Fruit fly (Drosophila melanogaster) whole organism, embryonic: ENCODE measurements around the gene Cpr73D.
A peak's percentile ranks its signal among the peaks of the same experiment; 100 is the strongest.

Source experiments
- Atf6 ChIP-seq: fragments of 200-800 bp; sonication (Bioruptor generic); IDR thresholded peaks from 2 replicates; pipeline ENCODE4 v1.3.6; 2022; ENCODE audit warnings: missing biosample characterization, missing genetic modification characterization
- B-H2 ChIP-seq: fragments of 200-800 bp; sonication (Bioruptor generic); optimal IDR thresholded peaks from 2 replicates; lab custom pipeline; 2018; ENCODE audit warnings: missing biosample characterization, mild to moderate bottlenecking, missing genetic modification characterization
- CG10274 ChIP-seq: fragments of 200-800 bp; sonication (Bioruptor generic); optimal IDR thresholded peaks from 3 replicates; lab custom pipeline; 2017; ENCODE audit warnings: missing biosample characterization, mild to moderate bottlenecking, missing genetic modification characterization
- CG10431 ChIP-seq: fragments of 200-800 bp; sonication (Bioruptor generic); optimal IDR thresholded peaks from 3 replicates; lab custom pipeline; 2018; ENCODE audit warnings: missing biosample characterization, mild to moderate bottlenecking, missing genetic modification characterization
- CG10543 ChIP-seq: fragments of 200-800 bp; sonication (Bioruptor generic); optimal IDR thresholded peaks from 3 replicates; lab custom pipeline; 2017; ENCODE audit warnings: missing biosample characterization, mild to moderate bottlenecking, missing genetic modification characterization, moderate library complexity
- CG11456 ChIP-seq: fragments of 200-800 bp; sonication (Bioruptor generic); IDR thresholded peaks from 3 replicates; pipeline ENCODE4 v1.3.6; 2022; ENCODE audit warnings: missing biosample characterization, missing genetic modification characterization
- CG12071 ChIP-seq: fragments of 200-800 bp; sonication (Bioruptor generic); optimal IDR thresholded peaks from 3 replicates; lab custom pipeline; 2018; ENCODE audit warnings: missing biosample characterization, mild to moderate bottlenecking, missing genetic modification characterization
- CG12659 ChIP-seq: fragments of 200-800 bp; sonication (Bioruptor generic); optimal IDR thresholded peaks from 3 replicates; lab custom pipeline; 2017; ENCODE audit warnings: mild to moderate bottlenecking, missing biosample characterization, missing genetic modification reagents, missing genetic modification characterization
- CG12744 ChIP-seq: fragments of 200-800 bp; sonication (Bioruptor generic); optimal IDR thresholded peaks from 2 replicates; lab custom pipeline; 2016; ENCODE audit warnings: missing biosample characterization, missing genetic modification characterization
- CG14050 ChIP-seq: fragments of 200-800 bp; sonication (Bioruptor generic); IDR thresholded peaks from 3 replicates; pipeline ENCODE4 v1.3.6; 2022; ENCODE audit warnings: missing biosample characterization, missing genetic modification characterization
- CG17912 ChIP-seq: fragments of 200-800 bp; sonication (Bioruptor generic); optimal IDR thresholded peaks from 2 replicates; lab custom pipeline; 2018; ENCODE audit warnings: missing biosample characterization, mild to moderate bottlenecking, missing genetic modification characterization
- CG2120 ChIP-seq: fragments of 200-800 bp; sonication (Bioruptor generic); optimal IDR thresholded peaks from 3 replicates; lab custom pipeline; 2016; ENCODE audit warnings: missing biosample characterization, missing genetic modification characterization
- CG30431 ChIP-seq: fragments of 200-800 bp; sonication (Bioruptor generic); optimal IDR thresholded peaks from 2 replicates; lab custom pipeline; 2017; ENCODE audit warnings: missing biosample characterization, missing genetic modification characterization
- CG6254 ChIP-seq: fragments of 200-800 bp; sonication (Bioruptor generic); optimal IDR thresholded peaks from 3 replicates; lab custom pipeline; 2017; ENCODE audit warnings: mild to moderate bottlenecking, missing biosample characterization, missing genetic modification reagents, missing genetic modification characterization
- CG8089 ChIP-seq: fragments of 200-800 bp; sonication (Bioruptor generic); optimal IDR thresholded peaks from 3 replicates; lab custom pipeline; 2016; ENCODE audit warnings: missing biosample characterization, missing genetic modification characterization
- CG9437 ChIP-seq: fragments of 200-800 bp; sonication (Bioruptor generic); optimal IDR thresholded peaks from 2 replicates; lab custom pipeline; 2018; ENCODE audit warnings: missing biosample characterization, mild to moderate bottlenecking, missing genetic modification characterization
- CG9817 ChIP-seq: fragments of 200-800 bp; sonication (Bioruptor generic); optimal IDR thresholded peaks from 2 replicates; lab custom pipeline; 2018; ENCODE audit warnings: missing biosample characterization, mild to moderate bottlenecking, missing genetic modification characterization, moderate library complexity
- CoRest ChIP-seq: fragments of 200-800 bp; sonication (Bioruptor generic); optimal IDR thresholded peaks from 3 replicates; lab custom pipeline; 2018; ENCODE audit warnings: missing biosample characterization, mild to moderate bottlenecking, missing genetic modification characterization, moderate library complexity
- Deaf1 ChIP-seq: fragments of 200-800 bp; optimal IDR thresholded peaks from 3 replicates; lab custom pipeline; 2019; ENCODE audit warnings: missing biosample characterization, mild to moderate bottlenecking, missing genetic modification characterization, moderate library complexity
- Fer2 ChIP-seq: fragments of 200-800 bp; sonication (Bioruptor generic); optimal IDR thresholded peaks from 2 replicates; lab custom pipeline; 2018; ENCODE audit warnings: missing biosample characterization, mild to moderate bottlenecking, missing genetic modification characterization, moderate library complexity
- Gug ChIP-seq: fragments of 200-800 bp; sonication (Bioruptor generic); IDR thresholded peaks from 4 replicates; pipeline ENCODE4 v1.3.6; 2022; ENCODE audit warnings: missing biosample characterization, missing genetic modification characterization
- HHEX ChIP-seq: fragments of 200-800 bp; sonication (Bioruptor generic); optimal IDR thresholded peaks from 3 replicates; lab custom pipeline; 2017; ENCODE audit warnings: missing biosample characterization, mild to moderate bottlenecking, missing genetic modification characterization, missing genetic modification reagents
- Hr39 ChIP-seq: fragments of >200 bp; optimal IDR thresholded peaks from 2 replicates; lab custom pipeline; 2017
- Myb ChIP-seq: fragments of 200-800 bp; sonication (Bioruptor generic); optimal IDR thresholded peaks from 2 replicates; lab custom pipeline; 2016; ENCODE audit warnings: missing biosample characterization, missing genetic modification characterization
- NfI ChIP-seq: fragments of 200-800 bp; sonication (Bioruptor generic); optimal IDR thresholded peaks from 3 replicates; lab custom pipeline; 2018; ENCODE audit warnings: missing biosample characterization, mild to moderate bottlenecking, missing genetic modification characterization, moderate library complexity
- Sry-β ChIP-seq: fragments of 200-800 bp; sonication (Bioruptor generic); optimal IDR thresholded peaks from 2 replicates; lab custom pipeline; 2018; ENCODE audit warnings: missing biosample characterization, mild to moderate bottlenecking, missing genetic modification characterization, moderate library complexity
- amos ChIP-seq: fragments of 200-800 bp; sonication (Bioruptor generic); IDR thresholded peaks from 2 replicates; pipeline ENCODE4 v1.3.6; 2022; ENCODE audit warnings: missing biosample characterization, missing genetic modification characterization; ENCODE audit not compliant: partially characterized antibody
- ash1 ChIP-seq: fragments of 200-800 bp; sonication (Bioruptor generic); optimal IDR thresholded peaks from 2 replicates; lab custom pipeline; 2018; ENCODE audit warnings: missing biosample characterization, mild to moderate bottlenecking, missing genetic modification characterization
- ato ChIP-seq: fragments of 200-800 bp; sonication (Bioruptor generic); IDR thresholded peaks from 2 replicates; pipeline ENCODE4 v1.3.6; 2022; ENCODE audit warnings: missing biosample characterization, missing genetic modification characterization; ENCODE audit not compliant: partially characterized antibody
- chif ChIP-seq, 2 experiments: fragments of 200-800 bp; sonication (Bioruptor generic); optimal IDR thresholded peaks; 3 replicates each; lab custom pipeline; 2016; ENCODE audit warnings: missing biosample characterization in 2 of 2, missing genetic modification characterization in 2 of 2
- chm ChIP-seq: fragments of 200-800 bp; sonication (Bioruptor generic); IDR thresholded peaks from 2 replicates; pipeline ENCODE4 v1.3.6; 2022; ENCODE audit warnings: missing biosample characterization, missing genetic modification characterization
- fu2 ChIP-seq: fragments of 200-800 bp; sonication (Bioruptor generic); optimal IDR thresholded peaks from 2 replicates; lab custom pipeline; 2016; ENCODE audit warnings: missing biosample characterization, missing genetic modification characterization
- gem ChIP-seq: fragments of 200-800 bp; sonication (Bioruptor generic); optimal IDR thresholded peaks from 2 replicates; lab custom pipeline; 2019; ENCODE audit warnings: missing biosample characterization, mild to moderate bottlenecking, missing genetic modification characterization, moderate library complexity
- gt ChIP-seq: fragments of 200-800 bp; sonication (Bioruptor generic); IDR thresholded peaks from 2 replicates; pipeline ENCODE4 v1.3.6; 2022; ENCODE audit warnings: missing biosample characterization, missing genetic modification characterization
- h ChIP-seq: fragments of >200 bp; optimal IDR thresholded peaks from 2 replicates; lab custom pipeline; 2017
- ham ChIP-seq: fragments of 200-800 bp; sonication (Bioruptor generic); IDR thresholded peaks from 2 replicates; pipeline ENCODE4 v1.3.6; 2022; ENCODE audit warnings: missing biosample characterization, missing genetic modification characterization
- mirr ChIP-seq: fragments of 200-800 bp; sonication (Bioruptor generic); optimal IDR thresholded peaks from 3 replicates; lab custom pipeline; 2018; ENCODE audit warnings: missing biosample characterization, mild to moderate bottlenecking, missing genetic modification characterization
- odd ChIP-seq: fragments of 200-800 bp; sonication (Bioruptor generic); optimal IDR thresholded peaks from 2 replicates; lab custom pipeline; 2017; ENCODE audit warnings: missing biosample characterization, mild to moderate bottlenecking, missing genetic modification characterization
- pfk ChIP-seq: fragments of 200-800 bp; sonication (Bioruptor generic); optimal IDR thresholded peaks from 2 replicates; lab custom pipeline; 2018; ENCODE audit warnings: missing biosample characterization, mild to moderate bottlenecking, missing genetic modification characterization, moderate library complexity
- pnt ChIP-seq: fragments of 200-800 bp; sonication (Bioruptor generic); optimal IDR thresholded peaks from 3 replicates; lab custom pipeline; 2016; ENCODE audit warnings: missing biosample characterization, missing genetic modification characterization
- pros ChIP-seq: fragments of 200-800 bp; sonication (Bioruptor generic); optimal IDR thresholded peaks from 3 replicates; lab custom pipeline; 2019; ENCODE audit warnings: missing biosample characterization, mild to moderate bottlenecking, missing genetic modification characterization, moderate library complexity
- pum ChIP-seq: fragments of 200-800 bp; sonication (Bioruptor generic); optimal IDR thresholded peaks from 2 replicates; lab custom pipeline; 2016; ENCODE audit warnings: missing biosample characterization, missing genetic modification characterization
- ranshi ChIP-seq: fragments of 200-800 bp; sonication (Bioruptor generic); IDR thresholded peaks from 2 replicates; pipeline ENCODE4 v1.3.6; 2022; ENCODE audit warnings: missing biosample characterization, missing genetic modification characterization
- shn ChIP-seq: fragments of 200-800 bp; sonication (Bioruptor generic); optimal IDR thresholded peaks from 3 replicates; lab custom pipeline; 2016; ENCODE audit warnings: missing biosample characterization, missing genetic modification characterization
- slbo ChIP-seq: fragments of 200-800 bp; sonication (Bioruptor generic); IDR thresholded peaks from 2 replicates; pipeline ENCODE4 v1.3.6; 2022; ENCODE audit warnings: missing biosample characterization, missing genetic modification characterization
- ttk ChIP-seq: fragments of 200-800 bp; sonication (Bioruptor generic); IDR thresholded peaks from 2 replicates; pipeline ENCODE4 v2.1.2; 2022; ENCODE audit warnings: missing biosample characterization, missing genetic modification characterization
- usp ChIP-seq: fragments of >200 bp; optimal IDR thresholded peaks from 2 replicates; lab custom pipeline; 2017; ENCODE audit warnings: missing biosample characterization, missing genetic modification characterization
- z ChIP-seq: fragments of 200-800 bp; sonication (Bioruptor generic); IDR thresholded peaks from 3 replicates; pipeline ENCODE4 v1.3.6; 2022; ENCODE audit warnings: missing biosample characterization, missing genetic modification characterization
- zen ChIP-seq: fragments of 200-800 bp; sonication (Bioruptor generic); optimal IDR thresholded peaks from 3 replicates; lab custom pipeline; 2018; ENCODE audit warnings: missing biosample characterization, mild to moderate bottlenecking, missing genetic modification characterization, moderate library complexity
- zfh1 ChIP-seq: fragments of 200-800 bp; sonication (Bioruptor generic); IDR thresholded peaks from 3 replicates; pipeline ENCODE4 v1.3.6; 2022; ENCODE audit warnings: missing biosample characterization, missing genetic modification characterization

Cpr73D gene

dm6 chr3L:16956768-16957533 lies 538 bp downstream of the Cpr73D start (continued):
- TF ChIP-seq ato (GFP tag; lab: Robert Waterston, UW): no peak
- no peak for TF ChIP-seq CG8089 (GFP tag; lab: Kevin White, UChicago)
- no peak for TF ChIP-seq h
- TF ChIP-seq ash1 (GFP tag; lab: Kevin White, UChicago): no peak
- TF ChIP-seq CG17912 (GFP tag; lab: Kevin White, UChicago): no peak
- no peak for TF ChIP-seq CG10431 (GFP tag; lab: Kevin White, UChicago)
- TF ChIP-seq usp: no peak
- peak; percentile 69 for TF ChIP-seq mirr
- TF ChIP-seq slbo: peak; percentile 79
- peak; percentile 55; the same call in 1 of the 3 replicates for TF ChIP-seq CG11456
- TF ChIP-seq NfI (GFP tag; lab: Kevin White, UChicago): peak; percentile 53
- peak; percentile 1 for TF ChIP-seq pum (GFP tag; lab: Kevin White, UChicago)
- TF ChIP-seq Myb (GFP tag; lab: Kevin White, UChicago): peak; percentile 1
- TF ChIP-seq ranshi (GFP tag; lab: Robert Waterston, UW): peak; percentile 72
- peak; percentile 64 for TF ChIP-seq CG9437
- no peak for TF ChIP-seq Hr39 (lab: Kevin White, UChicago)
- TF ChIP-seq zen: no peak
- peak; percentile 72 for TF ChIP-seq CG12659 (GFP tag; lab: Kevin White, UChicago)
- TF ChIP-seq Deaf1 (tag; lab: Kevin White, UChicago): peak; percentile 80
- no peak for TF ChIP-seq z (GFP tag; lab: Robert Waterston, UW)
- peak; percentile 47 to 59 for TF ChIP-seq chif (GFP tag; optimal IDR thresholded peaks at IDR 0.05; lab: Kevin White, UChicago)
- TF ChIP-seq CG2120: peak; percentile 81
- TF ChIP-seq pros: peak; percentile 24
- peak; percentile 3 for TF ChIP-seq pnt (GFP tag; lab: Kevin White, UChicago)
- peak; percentile 31 for TF ChIP-seq shn
- peak; percentile 81 for TF ChIP-seq CoRest
- TF ChIP-seq Atf6 (GFP tag; lab: Robert Waterston, UW): peak; percentile 79
- TF ChIP-seq amos (GFP tag; lab: Robert Waterston, UW): no peak
- peak; percentile 23; the same call in 2 of the 4 replicates for TF ChIP-seq Gug (GFP tag; lab: Robert Waterston, UW)
- peak; percentile 74 for TF ChIP-seq zfh1 (GFP tag; lab: Robert Waterston, UW)
- peak; percentile 44 for TF ChIP-seq CG12071 (GFP tag; lab: Kevin White, UChicago)
- no peak for TF ChIP-seq CG30431 (GFP tag; lab: Kevin White, UChicago)
- TF ChIP-seq Sry-β (GFP tag; lab: Kevin White, UChicago): no peak
- TF ChIP-seq CG14050: peak; percentile 65
- TF ChIP-seq HHEX: peak; percentile 52
- TF ChIP-seq CG10543 (GFP tag; lab: Kevin White, UChicago): peak; percentile 61
- peak; percentile 56 for TF ChIP-seq CG9817
- TF ChIP-seq ttk (GFP tag; lab: Robert Waterston, UW): no peak; the same call in 1 of the 2 replicates
- TF ChIP-seq CG6254 (GFP tag; lab: Kevin White, UChicago): no peak
- peak; percentile 40 for TF ChIP-seq fu2 (GFP tag; lab: Kevin White, UChicago)
- TF ChIP-seq gt (GFP tag; lab: Robert Waterston, UW): no peak
- peak; percentile 5 for TF ChIP-seq CG12744 (GFP tag; lab: Kevin White, UChicago)
- no peak for TF ChIP-seq CG10274 (GFP tag; lab: Kevin White, UChicago)
- no peak for TF ChIP-seq ham (GFP tag; lab: Robert Waterston, UW)
- peak; percentile 31 for TF ChIP-seq Fer2
- TF ChIP-seq B-H2 (GFP tag; lab: Kevin White, UChicago): peak; percentile 21
- TF ChIP-seq pfk: no peak
- peak; percentile 33; the same call in 1 of the 2 replicates for TF ChIP-seq chm (GFP tag; lab: Robert Waterston, UW)
- peak; percentile 80 for TF ChIP-seq gem (tag; lab: Kevin White, UChicago)
- peak; percentile 56 for TF ChIP-seq odd
